Worm (Caenorhabditis elegans) whole organism, L4 larva: ENCODE results near the gene ugt-50.

Experiments used
- D1046.2 ChIP-seq: fragments of 200-800 bp; sonication (Bioruptor generic); IDR thresholded peaks from 2 replicates; pipeline ENCODE4 v1.3.6; 2022; ENCODE audit warnings: missing genetic modification characterization, missing compliant biosample characterization
- R02D3.7 ChIP-seq: fragments of 150-350 bp; sonication (generic microtip); optimal IDR thresholded peaks from 3 replicates; lab custom pipeline; 2014; ENCODE audit warnings: missing biosample characterization, missing genetic modification characterization
- T26A8.4 ChIP-seq: fragments of 200-800 bp; sonication (Bioruptor generic); IDR thresholded peaks from 2 replicates; pipeline ENCODE4 v1.3.6; 2022; ENCODE audit warnings: missing genetic modification characterization, missing compliant biosample characterization
- Y75B8A.6 ChIP-seq: fragments of 200-800 bp; sonication (Bioruptor generic); IDR thresholded peaks from 2 replicates; pipeline ENCODE4 v1.3.6; 2022; ENCODE audit warnings: missing genetic modification reagents, missing genetic modification characterization, missing compliant biosample characterization
- ZK337.2 ChIP-seq: fragments of 200-800 bp; sonication (Bioruptor generic); IDR thresholded peaks from 2 replicates; pipeline ENCODE4 v1.3.6; 2022; ENCODE audit warnings: missing genetic modification reagents, missing genetic modification characterization, missing compliant biosample characterization
- aha-1 ChIP-seq: fragments of 150-350 bp; peaks from one replicate; lab custom pipeline; 2014; ENCODE audit warnings: missing biosample characterization, missing genetic modification characterization
- aly-2 ChIP-seq: sonication (generic microtip); optimal IDR thresholded peaks from 2 replicates; lab custom pipeline; 2018; ENCODE audit warnings: missing biosample characterization, missing genetic modification characterization
- ceh-32 ChIP-seq: sonication (generic microtip); optimal IDR thresholded peaks from 2 replicates; lab custom pipeline; 2016; ENCODE audit warnings: mild to moderate bottlenecking, missing genetic modification characterization, missing compliant biosample characterization; ENCODE audit not compliant: poor library complexity
- cey-2 ChIP-seq: sonication (generic microtip); optimal IDR thresholded peaks from 3 replicates; lab custom pipeline; 2017; ENCODE audit warnings: missing genetic modification characterization, mild to moderate bottlenecking, missing compliant biosample characterization, antibody characterized with exemption, borderline replicate concordance; ENCODE audit not compliant: insufficient read depth
- ctbp-1 ChIP-seq: fragments of 200-800 bp; sonication (Bioruptor generic); IDR thresholded peaks from 2 replicates; pipeline ENCODE4 v1.3.6; 2022; ENCODE audit warnings: missing genetic modification reagents, missing genetic modification characterization, missing compliant biosample characterization
- daf-19 ChIP-seq: fragments of 200-800 bp; sonication (Bioruptor generic); conservative IDR thresholded peaks from 2 replicates; pipeline ENCODE4 v1.3.6; 2022; ENCODE audit warnings: missing genetic modification characterization, missing compliant biosample characterization
- dmd-6 ChIP-seq: fragments of 200-800 bp; sonication (Bioruptor generic); IDR thresholded peaks from 2 replicates; pipeline ENCODE4 v1.3.6; 2022; ENCODE audit warnings: missing genetic modification reagents, missing genetic modification characterization, missing compliant biosample characterization
- dmd-9 ChIP-seq: fragments of 200-800 bp; sonication (Bioruptor generic); IDR thresholded peaks from 2 replicates; pipeline ENCODE4 v1.3.6; 2022; ENCODE audit warnings: missing genetic modification reagents, missing genetic modification characterization, missing compliant biosample characterization
- dpl-1 ChIP-seq: fragments of 150-350 bp; optimal IDR thresholded peaks from 2 replicates; lab custom pipeline; 2014; ENCODE audit warnings: missing biosample characterization, missing genetic modification reagents, missing genetic modification characterization
- duxl-1 ChIP-seq: sonication (generic microtip); optimal IDR thresholded peaks from 2 replicates; lab custom pipeline; 2016; ENCODE audit warnings: mild to moderate bottlenecking, missing genetic modification characterization, moderate library complexity, missing compliant biosample characterization; ENCODE audit not compliant: poor library complexity
- dve-1 ChIP-seq: sonication (generic microtip); optimal IDR thresholded peaks from 2 replicates; lab custom pipeline; 2017; ENCODE audit warnings: antibody characterized with exemption, mild to moderate bottlenecking, missing genetic modification characterization, missing compliant biosample characterization; ENCODE audit not compliant: insufficient read depth
- egl-27 ChIP-seq: sonication (generic microtip); optimal IDR thresholded peaks from 3 replicates; lab custom pipeline; 2017; ENCODE audit warnings: missing biosample characterization, missing genetic modification reagents, missing genetic modification characterization
- hlh-11 ChIP-seq: fragments of 200-800 bp; sonication (Bioruptor generic); optimal IDR thresholded peaks from 2 replicates; lab custom pipeline; 2018; ENCODE audit warnings: mild to moderate bottlenecking, missing genetic modification characterization, missing compliant biosample characterization
- hlh-30 ChIP-seq: sonication (generic microtip); optimal IDR thresholded peaks from 2 replicates; lab custom pipeline; 2017; ENCODE audit warnings: antibody characterized with exemption, mild to moderate bottlenecking, missing genetic modification characterization, missing compliant biosample characterization; ENCODE audit not compliant: insufficient read depth
- hmg-1.1 ChIP-seq: fragments of 200-800 bp; sonication (Bioruptor generic); IDR thresholded peaks from 2 replicates; pipeline ENCODE4 v1.3.6; 2022; ENCODE audit warnings: missing genetic modification reagents, missing genetic modification characterization, missing compliant biosample characterization
- lin-13 ChIP-seq: fragments of 150-350 bp; optimal IDR thresholded peaks from 2 replicates; lab custom pipeline; 2014; ENCODE audit warnings: missing biosample characterization, missing genetic modification reagents, missing genetic modification characterization
- lin-15B ChIP-seq: fragments of 150-350 bp; sonication (generic microtip); optimal IDR thresholded peaks from 3 replicates; lab custom pipeline; 2014; ENCODE audit warnings: missing biosample characterization, missing genetic modification characterization
- lin-29 ChIP-seq: fragments of 200-800 bp; sonication (Bioruptor generic); IDR thresholded peaks from 2 replicates; pipeline ENCODE4 v1.3.6; 2022; ENCODE audit warnings: missing genetic modification reagents, missing genetic modification characterization, missing compliant biosample characterization
- lin-38 ChIP-seq: fragments of 200-800 bp; sonication (Bioruptor generic); IDR thresholded peaks from 2 replicates; pipeline ENCODE4 v1.3.6; 2022; ENCODE audit warnings: missing genetic modification reagents, missing genetic modification characterization, missing compliant biosample characterization
- lin-39 ChIP-seq: fragments of 150-350 bp; optimal IDR thresholded peaks from 2 replicates; lab custom pipeline; 2014; ENCODE audit warnings: missing biosample characterization, missing genetic modification reagents, missing genetic modification characterization
- lsy-2 ChIP-seq, 2 experiments: fragments of 150-350 bp in 1 of 2; sonication (generic microtip) in 1 of 2; optimal IDR thresholded peaks; 2 replicates each; lab custom pipeline; 2014 to 2017; ENCODE audit warnings: missing biosample characterization in 2 of 2, missing genetic modification characterization in 2 of 2
- mdl-1 ChIP-seq, 2 experiments: fragments of 150-350 bp in 1 of 2; sonication (generic microtip) in 1 of 2; optimal IDR thresholded peaks; 2 replicates each; lab custom pipeline; 2014 to 2017; ENCODE audit warnings: missing biosample characterization in 2 of 2, missing genetic modification characterization in 2 of 2
- mdt-29 ChIP-seq: fragments of 200-800 bp; sonication (Bioruptor generic); IDR thresholded peaks from 2 replicates; pipeline ENCODE4 v1.3.6; 2022; ENCODE audit warnings: missing genetic modification reagents, missing genetic modification characterization, missing compliant biosample characterization
- mep-1 ChIP-seq: fragments of 150-350 bp; sonication (generic microtip); optimal IDR thresholded peaks from 3 replicates; lab custom pipeline; 2014; ENCODE audit warnings: missing biosample characterization, missing genetic modification characterization
- mes-2 ChIP-seq: sonication (generic microtip); optimal IDR thresholded peaks from 2 replicates; lab custom pipeline; 2016; ENCODE audit warnings: missing genotype, mild to moderate bottlenecking, missing genetic modification characterization, missing compliant biosample characterization; ENCODE audit not compliant: poor library complexity, severe bottlenecking
- mxl-2 ChIP-seq: fragments of 200-800 bp; sonication (Bioruptor generic); conservative IDR thresholded peaks from 2 replicates; pipeline ENCODE4 v1.3.6; 2022; ENCODE audit warnings: missing genetic modification reagents, missing genetic modification characterization, missing compliant biosample characterization
- mxl-3 ChIP-seq: fragments of 200-800 bp; sonication (Bioruptor generic); optimal IDR thresholded peaks from 2 replicates; lab custom pipeline; 2018; ENCODE audit warnings: mild to moderate bottlenecking, missing genetic modification characterization, missing compliant biosample characterization
- nhr-102 ChIP-seq: sonication (generic microtip); optimal IDR thresholded peaks from 2 replicates; lab custom pipeline; 2016; ENCODE audit warnings: mild to moderate bottlenecking, missing genetic modification characterization, moderate library complexity, missing compliant biosample characterization
- nhr-11 ChIP-seq: fragments of 150-350 bp; optimal IDR thresholded peaks from 2 replicates; lab custom pipeline; 2014; ENCODE audit warnings: missing biosample characterization, missing genetic modification characterization
- nhr-111 ChIP-seq: fragments of 200-800 bp; sonication (Bioruptor generic); optimal IDR thresholded peaks from 2 replicates; lab custom pipeline; 2018; ENCODE audit warnings: mild to moderate bottlenecking, missing genetic modification characterization, missing compliant biosample characterization
- nhr-25 ChIP-seq: sonication (generic microtip); optimal IDR thresholded peaks from 2 replicates; lab custom pipeline; 2017; ENCODE audit warnings: missing genetic modification characterization, mild to moderate bottlenecking, missing compliant biosample characterization, antibody characterized with exemption, moderate library complexity, borderline replicate concordance; ENCODE audit not compliant: insufficient read depth
- nhr-28 ChIP-seq: fragments of 150-350 bp; optimal IDR thresholded peaks from 2 replicates; lab custom pipeline; 2014; ENCODE audit warnings: missing biosample characterization, missing genetic modification characterization
- nhr-42 ChIP-seq: fragments of 200-800 bp; sonication (Bioruptor generic); IDR thresholded peaks from 2 replicates; pipeline ENCODE4 v1.3.6; 2022; ENCODE audit warnings: missing genetic modification characterization, missing compliant biosample characterization
- nhr-77 ChIP-seq: fragments of 150-350 bp; optimal IDR thresholded peaks from 2 replicates; lab custom pipeline; 2014; ENCODE audit warnings: missing biosample characterization, missing genetic modification characterization
- pqm-1 ChIP-seq: sonication (generic microtip); optimal IDR thresholded peaks from 2 replicates; lab custom pipeline; 2017; ENCODE audit warnings: missing biosample characterization, missing genetic modification characterization
- skn-1 ChIP-seq: fragments of 150-350 bp; optimal IDR thresholded peaks from 2 replicates; lab custom pipeline; 2014; ENCODE audit warnings: missing biosample characterization, missing genetic modification characterization
- unc-39 ChIP-seq: sonication (generic microtip); optimal IDR thresholded peaks from 2 replicates; lab custom pipeline; 2017; ENCODE audit warnings: missing biosample characterization, missing genetic modification characterization
- unc-62 ChIP-seq, 3 experiments: fragments of 150-350 bp in 1 of 3; sonication (generic microtip); optimal IDR thresholded peaks in 2 of 3; peaks in 1 of 3; 1 replicate in 1 of 3; 2 replicates in 2 of 3; lab custom pipeline; 2014 to 2017; ENCODE audit warnings: missing biosample characterization in 3 of 3, missing genetic modification characterization in 3 of 3, missing genetic modification reagents in 3 of 3, missing genotype in 1 of 3
- zag-1 ChIP-seq: fragments of 150-350 bp; optimal IDR thresholded peaks from 2 replicates; lab custom pipeline; 2014; ENCODE audit warnings: missing biosample characterization, missing genetic modification characterization
- zip-11 ChIP-seq: fragments of 200-800 bp; sonication (Bioruptor generic); IDR thresholded peaks from 2 replicates; pipeline ENCODE4 v1.3.6; 2022; ENCODE audit warnings: missing genetic modification characterization, missing compliant biosample characterization

The ugt-50 gene

DNA sequence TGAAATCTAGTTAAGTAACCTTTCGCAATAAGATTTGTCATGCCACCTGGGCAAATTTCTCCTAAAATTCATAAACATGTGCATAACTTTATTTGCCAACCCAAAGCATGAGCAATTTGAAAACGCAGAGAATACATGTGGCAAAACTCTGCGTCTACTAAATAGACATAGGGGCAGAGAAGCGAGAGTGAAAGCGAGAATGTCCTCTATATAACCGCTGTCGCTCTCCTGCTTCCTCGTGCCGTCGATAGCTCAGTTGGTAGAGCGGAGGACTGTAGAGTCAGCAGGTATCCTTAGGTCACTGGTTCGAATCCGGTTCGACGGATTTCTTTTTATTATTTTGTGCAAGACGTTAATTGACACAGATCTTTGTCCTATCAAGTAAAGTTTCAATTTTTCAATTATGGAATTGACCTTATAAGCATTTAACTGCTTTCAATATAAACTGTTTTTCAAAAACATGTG, 26.4 kb upstream of the ugt-50 start (continued):
- peak; percentile 61; the same call in 1 of the 2 replicates for TF ChIP-seq dmd-9
- TF ChIP-seq lin-13 (GFP tag; lab: Kevin White, UChicago) = peak; percentile 20
- no peak for TF ChIP-seq cey-2 (tag; lab: Kevin White, UChicago)
- peak; percentile 80 for TF ChIP-seq lin-38 (GFP tag; lab: Robert Waterston, UW)
- TF ChIP-seq T26A8.4 (GFP tag; lab: Robert Waterston, UW) = peak; percentile 94
- peak; percentile 79; the same call in 1 of the 2 replicates for TF ChIP-seq zip-11
- no peak for TF ChIP-seq lin-15B (tag; lab: Kevin White, UChicago)
- TF ChIP-seq mxl-3 = peak; percentile 67
- peak; percentile 45 for TF ChIP-seq nhr-28 (tag; lab: Kevin White, UChicago)
- peak; percentile 42 for TF ChIP-seq dpl-1
- TF ChIP-seq mes-2 (tag; lab: Kevin White, UChicago) = peak; percentile 85
- peak; percentile 84 for TF ChIP-seq ZK337.2 (GFP tag; lab: Robert Waterston, UW)
- no peak for TF ChIP-seq ceh-32
- TF ChIP-seq nhr-25 (tag; lab: Kevin White, UChicago) = no peak
- no peak for TF ChIP-seq unc-39 (tag; lab: Kevin White, UChicago)
- TF ChIP-seq ctbp-1 (GFP tag; lab: Robert Waterston, UW) = peak; percentile 94
- TF ChIP-seq duxl-1 (tag; lab: Kevin White, UChicago) = peak; percentile 85
- TF ChIP-seq nhr-42 (GFP tag; lab: Robert Waterston, UW) = peak; percentile 86
- peak; percentile 89 for TF ChIP-seq D1046.2 (GFP tag; lab: Robert Waterston, UW)
- TF ChIP-seq skn-1 (tag; lab: Kevin White, UChicago) = no peak
- peak; percentile 91 for TF ChIP-seq daf-19
- no peak for TF ChIP-seq zag-1

DNA sequence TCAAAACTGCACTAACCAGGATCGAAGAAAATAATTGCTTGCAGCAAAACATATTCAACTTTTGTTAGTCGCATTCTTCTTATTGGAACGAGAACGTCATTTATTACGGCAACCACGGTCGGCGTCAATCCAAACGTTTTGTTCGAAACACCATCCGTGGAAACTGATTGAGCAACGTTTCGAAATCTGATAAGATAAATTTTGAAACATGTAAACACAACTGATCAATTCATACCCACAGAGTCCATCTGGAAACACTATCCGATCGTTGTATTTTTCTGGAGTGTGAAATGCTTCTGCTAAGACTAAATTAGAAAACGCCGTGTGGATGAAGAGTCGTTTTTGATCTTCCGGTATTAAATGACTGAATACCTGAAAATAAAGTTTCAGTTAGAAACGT, 25.6 kb upstream of the ugt-50 start:
- TF ChIP-seq egl-27 (tag; lab: Kevin White, UChicago) = no peak
- TF ChIP-seq lin-38 (GFP tag; lab: Robert Waterston, UW) = no peak
- peak; percentile 41 for TF ChIP-seq aha-1 (tag; lab: Kevin White, UChicago)
- 0 out of 2 replicates have a peak, but pooled peaks have one; percentile 29 for TF ChIP-seq mxl-2 (GFP tag; lab: Robert Waterston, UW)
- peak in 1 of 2 experiments; percentile 35 for TF ChIP-seq unc-62 (GFP tag; optimal IDR thresholded peaks at IDR 0.05 in 1 of 2; lab: Kevin White, UChicago)
- no peak for TF ChIP-seq unc-62 (tag; optimal IDR thresholded peaks at IDR 0.05; lab: Kevin White, UChicago)
- no peak for TF ChIP-seq nhr-102
- 0 out of 2 replicates have a peak, but pooled peaks have one; percentile 20 for TF ChIP-seq hmg-1.1

DNA sequence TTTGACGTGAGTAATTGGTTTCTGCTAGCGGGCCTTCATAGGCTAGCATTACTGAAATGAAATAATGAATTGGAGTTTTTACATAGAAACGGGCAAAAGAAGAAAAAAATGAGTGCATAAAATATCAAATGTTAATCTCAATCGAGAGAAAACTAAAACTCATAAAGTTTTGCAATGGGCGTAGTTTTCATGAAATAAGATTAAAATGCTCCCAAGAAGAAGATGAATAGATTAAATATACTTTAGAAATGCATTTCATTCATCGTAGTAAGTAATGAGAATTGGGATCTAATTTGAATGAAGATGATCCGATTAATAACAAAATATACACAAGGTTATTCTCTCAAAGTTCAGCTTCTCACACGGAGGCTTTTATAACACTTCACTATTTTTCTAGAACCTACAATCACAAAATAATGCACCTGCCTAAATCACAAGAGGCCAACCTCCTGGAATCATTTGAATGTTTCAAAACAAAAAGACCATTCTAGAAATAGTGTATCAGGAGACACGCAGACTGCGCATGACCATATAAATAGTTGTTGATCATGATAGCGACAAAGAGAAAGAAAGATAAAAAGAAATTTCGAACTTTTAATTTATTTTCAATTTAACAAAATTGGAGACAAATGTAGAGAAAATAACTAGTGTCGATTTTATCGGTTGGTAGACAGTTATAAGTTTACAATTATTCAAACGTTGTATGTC, 23.4 kb upstream of the ugt-50 start, which contains the start of gene nhr-17:
Gene nhr-17, minus strand, starts transcription at position 51 of the 708 bp plus-strand sequence.
- peak; percentile 95 for TF ChIP-seq mdt-29 (GFP tag; lab: Robert Waterston, UW)
- peak in 1 of 2 experiments; percentile 88 for TF ChIP-seq unc-62 (GFP tag; optimal IDR thresholded peaks at IDR 0.05 in 1 of 2; lab: Kevin White, UChicago)
- no peak for TF ChIP-seq unc-62 (tag; optimal IDR thresholded peaks at IDR 0.05; lab: Kevin White, UChicago)
- peak; percentile 44 for TF ChIP-seq mep-1
- TF ChIP-seq mdl-1 (tag; optimal IDR thresholded peaks at IDR 0.05; lab: Kevin White, UChicago) = peak in 1 of 2 experiments; percentile 8
- TF ChIP-seq nhr-111 (GFP tag; lab: Kevin White, UChicago) = no peak
- peak; percentile 76 for TF ChIP-seq dve-1 (tag; lab: Kevin White, UChicago)
- no peak for TF ChIP-seq lin-29
- TF ChIP-seq dmd-6 (GFP tag; lab: Robert Waterston, UW) = peak; percentile 47
- TF ChIP-seq hlh-11 (tag; lab: Kevin White, UChicago) = peak; percentile 60
- TF ChIP-seq ctbp-1 (GFP tag; lab: Robert Waterston, UW) = no peak
- no peak for TF ChIP-seq pqm-1 (tag; lab: Kevin White, UChicago)
- TF ChIP-seq lin-39 = no peak
- peak; percentile 97 for TF ChIP-seq hlh-30 (tag; lab: Kevin White, UChicago)
- peak; percentile 84 for TF ChIP-seq aha-1 (tag; lab: Kevin White, UChicago)
- no peak for TF ChIP-seq R02D3.7 (tag; lab: Kevin White, UChicago)
- 0 out of 2 replicates have a peak, but pooled peaks have one; percentile 5 for TF ChIP-seq Y75B8A.6
- TF ChIP-seq T26A8.4 (GFP tag; lab: Robert Waterston, UW) = peak; percentile 44; the same call in 1 of the 2 replicates
- peak in 1 of 2 experiments; percentile 34 for TF ChIP-seq lsy-2 (tag; optimal IDR thresholded peaks at IDR 0.05; lab: Kevin White, UChicago)
- TF ChIP-seq nhr-77 (tag; lab: Kevin White, UChicago) = peak; percentile 30
- no peak for TF ChIP-seq aly-2
- TF ChIP-seq nhr-11 (tag; lab: Kevin White, UChicago) = peak; percentile 15
- 0 out of 2 replicates have a peak, but pooled peaks have one; percentile 9 for TF ChIP-seq nhr-42 (GFP tag; lab: Robert Waterston, UW)
